Worm (Caenorhabditis elegans) whole organism, late embryonic: ENCODE results near the gene F58B4.3.

Experiments
- C08G9.2 ChIP-seq: sonication (generic microtip); optimal IDR thresholded peaks from 2 replicates; lab custom pipeline; 2016; ENCODE audit warnings: mild to moderate bottlenecking, missing genetic modification characterization, moderate library complexity, missing compliant biosample characterization
- C38D4.7 ChIP-seq: fragments of 200-800 bp; sonication (Bioruptor generic); optimal IDR thresholded peaks from 2 replicates; lab custom pipeline; 2018; ENCODE audit warnings: mild to moderate bottlenecking, missing genetic modification characterization, moderate library complexity, missing compliant biosample characterization
- F13H6.1 ChIP-seq: sonication (generic microtip); optimal IDR thresholded peaks from 2 replicates; lab custom pipeline; 2016; ENCODE audit warnings: missing genetic modification characterization, missing compliant biosample characterization
- K02D7.2 ChIP-seq: sonication (generic microtip); optimal IDR thresholded peaks from 2 replicates; lab custom pipeline; 2017; ENCODE audit warnings: mild to moderate bottlenecking, missing genetic modification characterization, missing compliant biosample characterization
- K09A11.1 ChIP-seq: sonication (generic microtip); optimal IDR thresholded peaks from 2 replicates; lab custom pipeline; 2017; ENCODE audit warnings: antibody characterized with exemption, mild to moderate bottlenecking, missing genetic modification characterization, missing compliant biosample characterization; ENCODE audit not compliant: insufficient read depth
- T23F11.4 ChIP-seq: fragments of 200-800 bp; sonication (Bioruptor generic); optimal IDR thresholded peaks from 2 replicates; lab custom pipeline; 2018; ENCODE audit warnings: mild to moderate bottlenecking, missing genetic modification characterization, missing compliant biosample characterization
- ama-1 ChIP-seq: fragments of 150-350 bp; optimal IDR thresholded peaks from 2 replicates; lab custom pipeline; 2014
- ceh-18 ChIP-seq: sonication (generic microtip); optimal IDR thresholded peaks from 2 replicates; lab custom pipeline; 2016; ENCODE audit warnings: missing genetic modification characterization, missing compliant biosample characterization
- ceh-19 ChIP-seq: fragments of 200-800 bp; sonication (Bioruptor generic); optimal IDR thresholded peaks from 2 replicates; lab custom pipeline; 2018; ENCODE audit warnings: mild to moderate bottlenecking, missing genetic modification characterization, missing compliant biosample characterization
- ceh-2 ChIP-seq: sonication (generic microtip); optimal IDR thresholded peaks from 2 replicates; lab custom pipeline; 2016; ENCODE audit warnings: missing genotype, missing genetic modification characterization, missing compliant biosample characterization
- ceh-24 ChIP-seq: sonication (generic microtip); optimal IDR thresholded peaks from 2 replicates; lab custom pipeline; 2016; ENCODE audit warnings: mild to moderate bottlenecking, missing genetic modification characterization, missing compliant biosample characterization
- ceh-48 ChIP-seq: sonication (generic microtip); optimal IDR thresholded peaks from 2 replicates; lab custom pipeline; 2016; ENCODE audit warnings: missing genetic modification characterization, inconsistent platforms, missing compliant biosample characterization
- ceh-9 ChIP-seq: sonication (generic microtip); optimal IDR thresholded peaks from 2 replicates; lab custom pipeline; 2016; ENCODE audit warnings: mild to moderate bottlenecking, missing genetic modification characterization, inconsistent platforms, missing compliant biosample characterization
- che-1 ChIP-seq: sonication (generic microtip); optimal IDR thresholded peaks from 2 replicates; lab custom pipeline; 2016; ENCODE audit warnings: mild to moderate bottlenecking, missing genetic modification characterization, missing compliant biosample characterization
- dmd-4 ChIP-seq: sonication (generic microtip); optimal IDR thresholded peaks from 2 replicates; lab custom pipeline; 2016; ENCODE audit warnings: borderline replicate concordance, missing genetic modification characterization, missing compliant biosample characterization
- dve-1 ChIP-seq: sonication (generic microtip); optimal IDR thresholded peaks from 2 replicates; lab custom pipeline; 2017; ENCODE audit warnings: antibody characterized with exemption, mild to moderate bottlenecking, missing genetic modification characterization, missing compliant biosample characterization
- elt-2 ChIP-seq: sonication (generic microtip); optimal IDR thresholded peaks from 2 replicates; lab custom pipeline; 2016; ENCODE audit warnings: missing genetic modification reagents, missing genetic modification characterization, missing compliant biosample characterization
- ets-4 ChIP-seq: sonication (generic microtip); optimal IDR thresholded peaks from 2 replicates; lab custom pipeline; 2016; ENCODE audit warnings: missing genetic modification characterization, missing compliant biosample characterization
- eyg-1 ChIP-seq: sonication (generic microtip); optimal IDR thresholded peaks from 2 replicates; lab custom pipeline; 2016; ENCODE audit warnings: missing genotype, missing genetic modification characterization, missing compliant biosample characterization
- fax-1 ChIP-seq: sonication (generic microtip); optimal IDR thresholded peaks from 2 replicates; lab custom pipeline; 2016; ENCODE audit warnings: missing genotype, missing genetic modification characterization, missing compliant biosample characterization
- fkh-10 ChIP-seq: fragments of 150-350 bp; optimal IDR thresholded peaks from 2 replicates; lab custom pipeline; 2014; ENCODE audit warnings: missing biosample characterization, missing genetic modification reagents, missing genetic modification characterization
- fkh-6 ChIP-seq: sonication (generic microtip); optimal IDR thresholded peaks from 2 replicates; lab custom pipeline; 2016; ENCODE audit warnings: missing genetic modification characterization, missing compliant biosample characterization
- gmeb-2 ChIP-seq: sonication (generic microtip); optimal IDR thresholded peaks from 2 replicates; lab custom pipeline; 2016; ENCODE audit warnings: missing genetic modification characterization, inconsistent platforms, missing compliant biosample characterization
- hlh-15 ChIP-seq: sonication (generic microtip); optimal IDR thresholded peaks from 2 replicates; lab custom pipeline; 2016; ENCODE audit warnings: missing genetic modification characterization, missing compliant biosample characterization
- hlh-6 ChIP-seq: sonication (generic microtip); optimal IDR thresholded peaks from 2 replicates; lab custom pipeline; 2016; ENCODE audit warnings: missing genotype, missing genetic modification characterization, missing compliant biosample characterization
- lim-6 ChIP-seq: sonication (generic microtip); optimal IDR thresholded peaks from 2 replicates; lab custom pipeline; 2016; ENCODE audit warnings: missing genetic modification characterization, missing compliant biosample characterization
- lin-11 ChIP-seq: fragments of 200-800 bp; sonication (Bioruptor generic); optimal IDR thresholded peaks from 2 replicates; lab custom pipeline; 2018; ENCODE audit warnings: mild to moderate bottlenecking, missing genetic modification characterization, missing compliant biosample characterization
- madf-2 ChIP-seq: sonication (generic microtip); optimal IDR thresholded peaks from 2 replicates; lab custom pipeline; 2017; ENCODE audit warnings: missing genetic modification characterization, missing compliant biosample characterization
- mec-3 ChIP-seq: sonication (generic microtip); optimal IDR thresholded peaks from 2 replicates; lab custom pipeline; 2016; ENCODE audit warnings: borderline replicate concordance, missing genetic modification characterization, missing compliant biosample characterization
- nhr-11 ChIP-seq: fragments of 150-350 bp; optimal IDR thresholded peaks from 2 replicates; lab custom pipeline; 2014; ENCODE audit warnings: missing biosample characterization, missing genetic modification characterization
- nhr-232 ChIP-seq: sonication (generic microtip); optimal IDR thresholded peaks from 2 replicates; lab custom pipeline; 2016; ENCODE audit warnings: missing genetic modification characterization, missing compliant biosample characterization
- odd-2 ChIP-seq: sonication (generic microtip); optimal IDR thresholded peaks from 2 replicates; lab custom pipeline; 2017; ENCODE audit warnings: antibody characterized with exemption, mild to moderate bottlenecking, missing genetic modification characterization, missing compliant biosample characterization
- pax-1 ChIP-seq: fragments of 150-350 bp; optimal IDR thresholded peaks from 2 replicates; lab custom pipeline; 2014; ENCODE audit warnings: missing biosample characterization, missing genetic modification characterization
- pha-2 ChIP-seq: sonication (generic microtip); optimal IDR thresholded peaks from 2 replicates; lab custom pipeline; 2017; ENCODE audit warnings: mild to moderate bottlenecking, missing genetic modification characterization, missing compliant biosample characterization
- pqm-1 ChIP-seq: sonication (generic microtip); optimal IDR thresholded peaks from 2 replicates; lab custom pipeline; 2016; ENCODE audit warnings: missing genetic modification characterization, missing compliant biosample characterization
- pros-1 ChIP-seq: fragments of 150-350 bp; optimal IDR thresholded peaks from 2 replicates; lab custom pipeline; 2014; ENCODE audit warnings: missing biosample characterization, missing genetic modification reagents, missing genetic modification characterization
- ref-2 ChIP-seq: sonication (generic microtip); optimal IDR thresholded peaks from 2 replicates; lab custom pipeline; 2016; ENCODE audit warnings: missing genetic modification characterization, missing compliant biosample characterization
- sox-2 ChIP-seq: fragments of 200-800 bp; sonication (Bioruptor generic); IDR thresholded peaks from 2 replicates; pipeline ENCODE4 v1.3.6; 2022; ENCODE audit warnings: missing genetic modification reagents, missing genetic modification characterization, missing compliant biosample characterization
- sox-4 ChIP-seq: sonication (generic microtip); optimal IDR thresholded peaks from 2 replicates; lab custom pipeline; 2017; ENCODE audit warnings: mild to moderate bottlenecking, missing genetic modification characterization, inconsistent platforms, missing compliant biosample characterization
- syd-9 ChIP-seq: sonication (generic microtip); optimal IDR thresholded peaks from 2 replicates; lab custom pipeline; 2016; ENCODE audit warnings: mild to moderate bottlenecking, missing genetic modification characterization, moderate library complexity, missing compliant biosample characterization
- tbx-2 ChIP-seq: sonication (generic microtip); optimal IDR thresholded peaks from 2 replicates; lab custom pipeline; 2016; ENCODE audit warnings: missing genetic modification characterization, missing compliant biosample characterization
- tbx-7 ChIP-seq: sonication (generic microtip); optimal IDR thresholded peaks from 2 replicates; lab custom pipeline; 2016; ENCODE audit warnings: missing genotype, missing genetic modification characterization, missing compliant biosample characterization
- ttx-3 ChIP-seq: sonication (generic microtip); optimal IDR thresholded peaks from 2 replicates; lab custom pipeline; 2016; ENCODE audit warnings: missing genetic modification reagents, missing genetic modification characterization, missing compliant biosample characterization
- unc-42 ChIP-seq: sonication (generic microtip); optimal IDR thresholded peaks from 2 replicates; lab custom pipeline; 2016; ENCODE audit warnings: missing genotype, missing genetic modification characterization, missing compliant biosample characterization
- unc-55 ChIP-seq: sonication (generic microtip); optimal IDR thresholded peaks from 2 replicates; lab custom pipeline; 2017; ENCODE audit warnings: missing biosample characterization, missing genetic modification reagents, missing genetic modification characterization

The F58B4.3 gene

ce11 chrV:10965501-10965900, 35.9 kb downstream of the F58B4.3 start, which contains the start of the genes ctf-4 and eef-1G (continued):
- no peak for TF ChIP-seq fkh-10 (GFP tag; lab: Kevin White, UChicago)
- no peak for TF ChIP-seq lim-6 (tag; lab: Kevin White, UChicago)
- TF ChIP-seq dve-1 (tag; lab: Kevin White, UChicago): peak; percentile 85
- peak; percentile 25 for TF ChIP-seq syd-9 (tag; lab: Kevin White, UChicago)
- no peak for TF ChIP-seq gmeb-2
- no peak for TF ChIP-seq fkh-6
- TF ChIP-seq hlh-15: no peak
- no peak for TF ChIP-seq elt-2 (tag; lab: Kevin White, UChicago)
- TF ChIP-seq C08G9.2 (tag; lab: Kevin White, UChicago): no peak
- TF ChIP-seq tbx-7 (tag; lab: Kevin White, UChicago): no peak
- no peak for TF ChIP-seq ttx-3 (tag; lab: Kevin White, UChicago)
- TF ChIP-seq K09A11.1 (tag; lab: Kevin White, UChicago): no peak
- TF ChIP-seq che-1 (tag; lab: Kevin White, UChicago): no peak
- peak; percentile 85 for TF ChIP-seq unc-55
- TF ChIP-seq dmd-4 (tag; lab: Kevin White, UChicago): no peak

ce11 chrV:10966874-10967273, 37.3 kb downstream of the F58B4.3 start:
- no peak for TF ChIP-seq ama-1
- TF ChIP-seq tbx-7 (tag; lab: Kevin White, UChicago): no peak
- no peak for TF ChIP-seq hlh-15
- TF ChIP-seq che-1 (tag; lab: Kevin White, UChicago): no peak
- no peak for TF ChIP-seq syd-9 (tag; lab: Kevin White, UChicago)
- TF ChIP-seq ceh-2: no peak
- TF ChIP-seq F13H6.1 (tag; lab: Kevin White, UChicago): no peak
- no peak for TF ChIP-seq ceh-48
- no peak for TF ChIP-seq lim-6 (tag; lab: Kevin White, UChicago)

DNA sequence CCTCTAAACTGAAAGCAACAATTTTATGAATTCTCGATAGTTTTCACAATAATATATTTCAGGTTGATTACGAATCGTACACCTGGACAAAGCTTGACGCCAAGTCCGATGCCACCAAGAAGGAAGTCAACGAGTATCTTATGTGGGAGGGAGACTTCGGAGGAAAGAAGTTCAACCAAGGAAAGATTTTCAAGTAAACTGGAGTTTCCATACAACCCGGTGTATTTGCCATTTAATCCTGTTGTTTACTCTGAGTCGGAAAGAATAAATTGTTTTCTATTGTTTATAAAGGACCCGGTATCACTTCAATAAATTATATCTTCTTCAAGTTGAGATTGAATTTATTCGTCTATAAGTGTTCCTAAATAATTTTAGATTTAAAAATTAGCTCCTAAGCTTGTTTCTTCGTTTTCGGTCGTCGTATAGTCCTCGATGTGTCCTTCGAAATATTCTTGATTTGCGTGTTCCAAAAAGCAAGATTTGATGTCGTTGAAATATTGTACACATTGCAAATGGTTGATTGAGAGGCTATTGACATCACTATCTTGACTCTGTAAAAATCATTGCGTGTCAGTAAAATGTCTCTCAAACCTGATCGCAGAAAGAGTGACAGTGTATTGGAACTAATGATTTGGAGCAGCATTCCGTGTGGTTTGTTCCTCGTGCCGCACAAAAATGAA, 38.1 kb downstream of the F58B4.3 start:
- TF ChIP-seq ets-4 (tag; lab: Kevin White, UChicago) (no peak), lin-11 (tag; lab: Kevin White, UChicago) (no peak), hlh-15 (no peak), syd-9 (tag; lab: Kevin White, UChicago) (no peak), madf-2 (tag; lab: Kevin White, UChicago) (no peak), ttx-3 (tag; lab: Kevin White, UChicago) (no peak), ceh-9 (no peak), ama-1 (no peak), pha-2 (tag; lab: Kevin White, UChicago) (no peak), odd-2 (tag; lab: Kevin White, UChicago) (no peak), F13H6.1 (tag; lab: Kevin White, UChicago) (no peak)

DNA sequence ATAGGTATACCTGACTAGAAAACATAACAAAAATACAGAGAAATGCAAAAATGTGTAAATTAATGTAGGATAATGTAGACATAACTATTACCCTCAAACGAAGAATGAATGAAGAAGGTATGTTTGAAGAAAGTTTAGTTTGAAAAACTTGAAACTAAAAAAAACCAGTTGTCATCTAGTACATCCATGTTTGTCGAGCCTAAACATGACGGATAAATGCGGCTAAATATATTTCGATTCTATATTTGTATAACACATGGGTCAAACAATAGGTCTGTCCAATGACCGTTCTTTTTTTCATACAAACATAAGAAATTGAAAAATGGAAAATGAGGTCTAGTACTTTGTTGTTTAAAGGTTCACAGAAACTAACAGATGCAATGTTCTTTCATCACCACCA, 40.5 kb downstream of the F58B4.3 start, which contains the start of gene F17C11.22:
TSS of gene F17C11.22 (minus strand) at position 101 of the 400 bp plus-strand sequence.
- TF ChIP-seq sox-2 (GFP tag; lab: Robert Waterston, UW) (no peak), sox-4 (no peak), F13H6.1 (tag; lab: Kevin White, UChicago) (no peak), lin-11 (tag; lab: Kevin White, UChicago) (no peak), eyg-1 (no peak), ceh-19 (GFP tag; lab: Kevin White, UChicago) (no peak), ceh-18 (tag; lab: Kevin White, UChicago) (no peak)

DNA sequence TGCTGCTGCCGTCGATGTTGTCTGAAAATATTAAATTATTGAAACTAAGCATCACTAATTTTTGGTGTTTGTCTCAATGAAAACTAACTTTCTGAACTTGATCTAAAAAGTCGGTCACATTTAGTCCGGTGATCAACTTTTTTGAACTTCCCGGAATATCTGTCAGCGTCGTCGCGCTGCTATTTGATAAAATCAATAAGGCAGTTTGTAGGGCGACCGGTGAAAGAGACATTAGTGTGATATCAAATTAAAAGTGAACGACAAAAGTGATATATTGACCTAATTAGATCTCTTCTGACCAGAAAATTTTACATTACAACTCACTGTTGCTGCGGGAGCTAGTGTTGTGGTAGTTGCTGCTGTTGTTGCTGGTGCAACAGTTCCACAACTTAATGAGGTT, 41.3 kb downstream of the F58B4.3 start:
- TF ChIP-seq ets-4 (tag; lab: Kevin White, UChicago) (no peak), fax-1 (no peak), unc-42 (tag; lab: Kevin White, UChicago) (no peak), nhr-11 (tag; lab: Kevin White, UChicago) (no peak), C38D4.7 (GFP tag; lab: Kevin White, UChicago) (no peak), tbx-2 (tag; lab: Kevin White, UChicago) (no peak), pqm-1 (tag; lab: Kevin White, UChicago) (no peak), nhr-232 (tag; lab: Kevin White, UChicago) (no peak), pax-1 (tag; lab: Kevin White, UChicago) (no peak), T23F11.4 (GFP tag; lab: Kevin White, UChicago) (no peak), ref-2 (tag; lab: Kevin White, UChicago) (no peak), pros-1 (tag; lab: Kevin White, UChicago) (no peak), sox-4 (no peak), K02D7.2 (no peak), mec-3 (tag; lab: Kevin White, UChicago) (no peak), hlh-6 (tag; lab: Kevin White, UChicago) (no peak), ceh-24 (tag; lab: Kevin White, UChicago) (no peak)
